Fruit fly (Drosophila melanogaster) whole organism, embryonic: Measurements from ENCODE around the gene CG11241.
A peak's percentile ranks its signal among the peaks of the same experiment; 100 is the strongest.

Experiments used
- Adf1 ChIP-seq: fragments of 200-800 bp; sonication (Bioruptor generic); IDR thresholded peaks from 2 replicates; pipeline ENCODE4 v1.3.6; 2022; ENCODE audit warnings: missing biosample characterization, missing genetic modification characterization
- CG10209 ChIP-seq: fragments of 200-800 bp; sonication (Bioruptor generic); optimal IDR thresholded peaks from 3 replicates; lab custom pipeline; 2017; ENCODE audit warnings: missing biosample characterization, mild to moderate bottlenecking, missing genetic modification characterization, missing genetic modification reagents
- CG10366 ChIP-seq: fragments of 200-800 bp; sonication (Bioruptor generic); IDR thresholded peaks from 2 replicates; pipeline ENCODE4 v1.3.6; 2022; ENCODE audit warnings: missing biosample characterization, missing genetic modification characterization
- CG10462 ChIP-seq: fragments of 200-800 bp; sonication (Bioruptor generic); optimal IDR thresholded peaks from 2 replicates; lab custom pipeline; 2016; ENCODE audit warnings: missing biosample characterization, missing genetic modification characterization
- CG11560 ChIP-seq: fragments of 200-800 bp; sonication (Bioruptor generic); IDR thresholded peaks from 3 replicates; pipeline ENCODE4 v1.3.6; 2022; ENCODE audit warnings: missing biosample characterization, missing genetic modification characterization
- CG12299 ChIP-seq: fragments of 200-800 bp; sonication (Bioruptor generic); optimal IDR thresholded peaks from 2 replicates; lab custom pipeline; 2018; ENCODE audit warnings: missing biosample characterization, mild to moderate bottlenecking, missing genetic modification characterization
- CG13775 ChIP-seq: fragments of 200-800 bp; sonication (Bioruptor generic); optimal IDR thresholded peaks from 3 replicates; lab custom pipeline; 2017; ENCODE audit warnings: missing biosample characterization, mild to moderate bottlenecking, missing genetic modification characterization
- CG14441 ChIP-seq: fragments of 200-800 bp; sonication (Bioruptor generic); IDR thresholded peaks from 2 replicates; pipeline ENCODE4 v1.3.6; 2022; ENCODE audit warnings: missing biosample characterization, missing genetic modification characterization
- CG1529 ChIP-seq: fragments of 200-800 bp; sonication (Bioruptor generic); optimal IDR thresholded peaks from 3 replicates; lab custom pipeline; 2018; ENCODE audit warnings: missing biosample characterization, missing genetic modification characterization
- CG18262 ChIP-seq: fragments of 200-800 bp; optimal IDR thresholded peaks from 3 replicates; lab custom pipeline; 2019; ENCODE audit warnings: missing biosample characterization, mild to moderate bottlenecking, missing genetic modification characterization, moderate library complexity
- CG18764 ChIP-seq: fragments of 200-800 bp; sonication (Bioruptor generic); optimal IDR thresholded peaks from 3 replicates; lab custom pipeline; 2016; ENCODE audit warnings: missing biosample characterization, missing genetic modification characterization
- CG2199 ChIP-seq: fragments of 200-800 bp; sonication (Bioruptor generic); IDR thresholded peaks from 3 replicates; pipeline ENCODE4 v1.3.6; 2022; ENCODE audit warnings: missing biosample characterization, missing genetic modification characterization
- CG2678 ChIP-seq: fragments of 200-800 bp; sonication (Bioruptor generic); optimal IDR thresholded peaks from 3 replicates; lab custom pipeline; 2019; ENCODE audit warnings: missing biosample characterization, mild to moderate bottlenecking, missing genetic modification characterization, moderate library complexity
- CG31365 ChIP-seq: fragments of 200-800 bp; sonication (Bioruptor generic); optimal IDR thresholded peaks from 2 replicates; lab custom pipeline; 2018; ENCODE audit warnings: missing biosample characterization, mild to moderate bottlenecking, missing genetic modification characterization
- CG6765 ChIP-seq: fragments of 200-800 bp; sonication (Bioruptor generic); optimal IDR thresholded peaks from 3 replicates; lab custom pipeline; 2017; ENCODE audit warnings: missing biosample characterization, mild to moderate bottlenecking, missing genetic modification characterization
- CG6854 ChIP-seq: fragments of 200-800 bp; sonication (Bioruptor generic); optimal IDR thresholded peaks from 3 replicates; lab custom pipeline; 2017; ENCODE audit warnings: missing biosample characterization, mild to moderate bottlenecking, missing genetic modification characterization
- CG7372 ChIP-seq: fragments of 200-800 bp; sonication (Bioruptor generic); IDR thresholded peaks from 2 replicates; pipeline ENCODE4 v1.3.6; 2022; ENCODE audit warnings: missing biosample characterization, missing genetic modification characterization
- CG9609 ChIP-seq: fragments of 200-800 bp; sonication (Bioruptor generic); optimal IDR thresholded peaks from 3 replicates; lab custom pipeline; 2016; ENCODE audit warnings: missing biosample characterization, missing genetic modification characterization
- CrebB ChIP-seq: fragments of 200-800 bp; sonication (Bioruptor generic); optimal IDR thresholded peaks from 3 replicates; lab custom pipeline; 2018; ENCODE audit warnings: missing biosample characterization, mild to moderate bottlenecking, missing genetic modification characterization
- Elba2 ChIP-seq: fragments of 200-800 bp; sonication (Bioruptor generic); optimal IDR thresholded peaks from 3 replicates; lab custom pipeline; 2016; ENCODE audit warnings: missing biosample characterization, missing genetic modification characterization
- Ets65A ChIP-seq: fragments of 200-800 bp; sonication (Bioruptor generic); peaks from one replicate; lab custom pipeline; 2016; ENCODE audit warnings: missing biosample characterization, missing genetic modification characterization
- Gug ChIP-seq: fragments of 200-800 bp; sonication (Bioruptor generic); IDR thresholded peaks from 4 replicates; pipeline ENCODE4 v1.3.6; 2022; ENCODE audit warnings: missing biosample characterization, missing genetic modification characterization
- HLH54F ChIP-seq: fragments of 200-800 bp; sonication (Bioruptor generic); optimal IDR thresholded peaks from 3 replicates; lab custom pipeline; 2016; ENCODE audit warnings: missing biosample characterization, missing genetic modification characterization
- HmgD ChIP-seq: fragments of 200-800 bp; sonication (Bioruptor generic); optimal IDR thresholded peaks from 3 replicates; lab custom pipeline; 2016; ENCODE audit warnings: missing biosample characterization, missing genetic modification characterization
- HmgZ ChIP-seq: fragments of 200-800 bp; sonication (Bioruptor generic); optimal IDR thresholded peaks from 2 replicates; lab custom pipeline; 2018; ENCODE audit warnings: missing biosample characterization, mild to moderate bottlenecking, missing genetic modification characterization
- Hsf ChIP-seq: fragments of 200-800 bp; sonication (Bioruptor generic); optimal IDR thresholded peaks from 3 replicates; lab custom pipeline; 2016; ENCODE audit warnings: missing biosample characterization, missing genetic modification characterization
- Jarid2 ChIP-seq: fragments of 200-800 bp; sonication (Bioruptor generic); optimal IDR thresholded peaks from 3 replicates; lab custom pipeline; 2017; ENCODE audit warnings: mild to moderate bottlenecking, missing biosample characterization, missing genetic modification reagents, missing genetic modification characterization
- MBD-R2 ChIP-seq: fragments of 200-800 bp; sonication (Bioruptor generic); IDR thresholded peaks from 2 replicates; pipeline ENCODE4 v1.3.6; 2022; ENCODE audit warnings: missing biosample characterization, missing genetic modification characterization
- NfI ChIP-seq: fragments of 200-800 bp; sonication (Bioruptor generic); optimal IDR thresholded peaks from 3 replicates; lab custom pipeline; 2018; ENCODE audit warnings: missing biosample characterization, mild to moderate bottlenecking, missing genetic modification characterization, moderate library complexity
- Sox100B ChIP-seq: fragments of 200-800 bp; sonication (Bioruptor generic); optimal IDR thresholded peaks from 3 replicates; lab custom pipeline; 2018; ENCODE audit warnings: missing biosample characterization, mild to moderate bottlenecking, missing genetic modification characterization
- Sox102F ChIP-seq: fragments of 200-800 bp; sonication (Bioruptor generic); optimal IDR thresholded peaks from 2 replicates; lab custom pipeline; 2018; ENCODE audit warnings: missing biosample characterization, mild to moderate bottlenecking, missing genetic modification characterization, moderate library complexity
- Spps ChIP-seq: fragments of 200-800 bp; sonication (Bioruptor generic); optimal IDR thresholded peaks from 2 replicates; lab custom pipeline; 2018; ENCODE audit warnings: missing biosample characterization, mild to moderate bottlenecking, missing genetic modification characterization
- TFAM ChIP-seq: fragments of 200-800 bp; sonication (Bioruptor generic); optimal IDR thresholded peaks from 2 replicates; lab custom pipeline; 2017; ENCODE audit warnings: missing biosample characterization, missing genetic modification characterization, inconsistent platforms
- Tbp ChIP-seq: fragments of >200 bp; optimal IDR thresholded peaks from 2 replicates; lab custom pipeline; 2018; ENCODE audit warnings: missing biosample characterization, missing genetic modification characterization
- Usf ChIP-seq: fragments of 200-800 bp; sonication (Bioruptor generic); optimal IDR thresholded peaks from 2 replicates; lab custom pipeline; 2017; ENCODE audit warnings: missing genotype, missing biosample characterization, missing genetic modification characterization
- ab ChIP-seq: fragments of 200-800 bp; sonication (Bioruptor generic); optimal IDR thresholded peaks from 2 replicates; lab custom pipeline; 2016; ENCODE audit warnings: missing biosample characterization, missing genetic modification characterization
- amos ChIP-seq: fragments of 200-800 bp; sonication (Bioruptor generic); IDR thresholded peaks from 2 replicates; pipeline ENCODE4 v1.3.6; 2022; ENCODE audit warnings: missing biosample characterization, missing genetic modification characterization; ENCODE audit not compliant: partially characterized antibody
- bbx ChIP-seq: fragments of 200-800 bp; sonication (Bioruptor generic); IDR thresholded peaks from 2 replicates; pipeline ENCODE4 v1.3.6; 2022; ENCODE audit warnings: missing biosample characterization, missing genetic modification characterization; ENCODE audit not compliant: partially characterized antibody
- bsh ChIP-seq, 2 experiments: fragments of 200-800 bp; sonication (Bioruptor generic); optimal IDR thresholded peaks; 2 replicates each; lab custom pipeline; 2017 to 2018; ENCODE audit warnings: mild to moderate bottlenecking in 2 of 2, missing biosample characterization in 2 of 2, missing genetic modification characterization in 2 of 2, moderate library complexity in 1 of 2
- cato ChIP-seq: fragments of 200-800 bp; sonication (Bioruptor generic); optimal IDR thresholded peaks from 2 replicates; lab custom pipeline; 2016; ENCODE audit warnings: missing biosample characterization, missing genetic modification characterization, borderline replicate concordance
- chinmo ChIP-seq: fragments of 200-800 bp; sonication (Bioruptor generic); IDR thresholded peaks from 4 replicates; pipeline ENCODE4 v1.3.6; 2022; ENCODE audit warnings: missing biosample characterization, missing genetic modification characterization; ENCODE audit not compliant: partially characterized antibody
- ems ChIP-seq: fragments of 200-800 bp; sonication (Bioruptor generic); optimal IDR thresholded peaks from 3 replicates; lab custom pipeline; 2016; ENCODE audit warnings: missing biosample characterization, missing genetic modification characterization
- hbn ChIP-seq: fragments of 200-800 bp; sonication (Bioruptor generic); IDR thresholded peaks from 2 replicates; pipeline ENCODE4 v1.3.6; 2022; ENCODE audit warnings: missing biosample characterization, missing genetic modification characterization; ENCODE audit not compliant: partially characterized antibody
- lola ChIP-seq, 3 experiments: fragments of >200 bp in 2 of 3; fragments of 200-800 bp in 1 of 3; sonication (Bioruptor generic) in 1 of 3; optimal IDR thresholded peaks; 2 replicates each; lab custom pipeline; 2017 to 2019; ENCODE audit warnings: missing biosample characterization in 3 of 3, missing genetic modification characterization in 3 of 3, mild to moderate bottlenecking in 1 of 3, moderate library complexity in 1 of 3
- mirr ChIP-seq: fragments of 200-800 bp; sonication (Bioruptor generic); optimal IDR thresholded peaks from 3 replicates; lab custom pipeline; 2018; ENCODE audit warnings: missing biosample characterization, mild to moderate bottlenecking, missing genetic modification characterization
- mld ChIP-seq: fragments of 200-800 bp; sonication (Bioruptor generic); IDR thresholded peaks from 3 replicates; pipeline ENCODE4 v1.3.6; 2022; ENCODE audit warnings: missing biosample characterization, missing genetic modification characterization; ENCODE audit not compliant: partially characterized antibody
- nerfin-2 ChIP-seq: fragments of 200-800 bp; sonication (Bioruptor generic); IDR thresholded peaks from 2 replicates; pipeline ENCODE4 v1.3.6; 2022; ENCODE audit warnings: missing biosample characterization, missing genetic modification characterization; ENCODE audit not compliant: partially characterized antibody
- prd ChIP-seq, 3 experiments: fragments of >200 bp in 2 of 3; fragments of 200-800 bp in 1 of 3; sonication (Bioruptor generic) in 1 of 3; optimal IDR thresholded peaks in 2 of 3; IDR thresholded peaks in 1 of 3; 2 replicates in 2 of 3; 3 replicates in 1 of 3; pipeline versions ENCODE4 v1.3.6 to Lab custom; 2017 to 2022; ENCODE audit warnings: missing biosample characterization in 1 of 3, missing genetic modification characterization in 1 of 3
- seq ChIP-seq: fragments of 200-800 bp; sonication (Bioruptor generic); IDR thresholded peaks from 2 replicates; pipeline ENCODE4 v1.3.6; 2022; ENCODE audit warnings: missing biosample characterization, missing genetic modification characterization

CG11241 gene

dm6 chr3L:22727739-22728335, 10.4 kb downstream of the CG11241 start, which contains the start of the genes CG14450 and CG11367 (continued):
- TF ChIP-seq amos (peak; percentile 49), Gug (no peak), MBD-R2 (GFP tag; lab: Robert Waterston, UW) (0 out of 2 replicates have a peak, but pooled peaks have one; percentile 36), HLH54F (GFP tag; lab: Kevin White, UChicago) (no peak), CG13775 (peak; percentile 11), CG10462 (GFP tag; lab: Kevin White, UChicago) (no peak), hbn (GFP tag; lab: Robert Waterston, UW) (peak; percentile 55; the same call in 1 of the 2 replicates), CG7372 (no peak), mld (GFP tag; lab: Robert Waterston, UW) (no peak), HmgD (no peak), Hsf (GFP tag; lab: Kevin White, UChicago) (no peak), Spps (tag; lab: Kevin White, UChicago) (no peak), CG6765 (no peak), CG18764 (GFP tag; lab: Kevin White, UChicago) (no peak), CG11560 (tag; lab: Robert Waterston, UW) (no peak), CG14441 (GFP tag; lab: Robert Waterston, UW) (no peak), Sox102F (GFP tag; lab: Kevin White, UChicago) (no peak), Usf (GFP tag; lab: Kevin White, UChicago) (no peak), bbx (no peak), NfI (GFP tag; lab: Kevin White, UChicago) (peak; percentile 5), ab (GFP tag; lab: Kevin White, UChicago) (no peak), CG9609 (GFP tag; lab: Kevin White, UChicago) (no peak), Jarid2 (GFP tag; lab: Kevin White, UChicago) (peak; percentile 91), CG10209 (GFP tag; lab: Kevin White, UChicago) (peak; percentile 8), chinmo (GFP tag; lab: Robert Waterston, UW) (peak; percentile 36; the same call in 1 of the 4 replicates), CG2678 (tag; lab: Kevin White, UChicago) (peak; percentile 6), HmgZ (tag; lab: Kevin White, UChicago) (peak; percentile 12), Sox100B (GFP tag; lab: Kevin White, UChicago) (peak; percentile 39), mirr (no peak), lola (GFP tag; optimal IDR thresholded peaks at IDR 0.05; lab: Kevin White, UChicago) (no peak), prd (optimal IDR thresholded peaks at IDR 0.05; lab: Kevin White, UChicago) (no peak), prd (GFP tag; IDR thresholded peaks at IDR 0.05; lab: Robert Waterston, UW) (0 out of 3 replicates have a peak, but pooled peaks have one; percentile 10), bsh (GFP tag; optimal IDR thresholded peaks at IDR 0.05; lab: Kevin White, UChicago) (no peak), CG31365 (tag; lab: Kevin White, UChicago) (no peak), CG6854 (GFP tag; lab: Kevin White, UChicago) (no peak), seq (GFP tag; lab: Robert Waterston, UW) (no peak), ems (GFP tag; lab: Kevin White, UChicago) (no peak), nerfin-2 (GFP tag; lab: Robert Waterston, UW) (0 out of 2 replicates have a peak, but pooled peaks have one; percentile 33), Elba2 (GFP tag; lab: Kevin White, UChicago) (no peak), CrebB (tag; lab: Kevin White, UChicago) (no peak), CG18262 (tag; lab: Kevin White, UChicago) (peak; percentile 48), CG2199 (GFP tag; lab: Robert Waterston, UW) (no peak), Ets65A (GFP tag; lab: Kevin White, UChicago) (no peak), Tbp (no peak), cato (GFP tag; lab: Kevin White, UChicago) (no peak), Adf1 (peak; percentile 63), CG1529 (GFP tag; lab: Kevin White, UChicago) (peak; percentile 60), CG12299 (tag; lab: Kevin White, UChicago) (peak; percentile 47), CG10366 (GFP tag; lab: Robert Waterston, UW) (no peak), TFAM (GFP tag; lab: Kevin White, UChicago) (no peak)
